Fruit fly (Drosophila melanogaster): Measurements from ENCODE around the gene CG12693.
A peak's percentile ranks its signal among the peaks of the same experiment; 100 is the strongest.

Gene CG12693

DNA sequence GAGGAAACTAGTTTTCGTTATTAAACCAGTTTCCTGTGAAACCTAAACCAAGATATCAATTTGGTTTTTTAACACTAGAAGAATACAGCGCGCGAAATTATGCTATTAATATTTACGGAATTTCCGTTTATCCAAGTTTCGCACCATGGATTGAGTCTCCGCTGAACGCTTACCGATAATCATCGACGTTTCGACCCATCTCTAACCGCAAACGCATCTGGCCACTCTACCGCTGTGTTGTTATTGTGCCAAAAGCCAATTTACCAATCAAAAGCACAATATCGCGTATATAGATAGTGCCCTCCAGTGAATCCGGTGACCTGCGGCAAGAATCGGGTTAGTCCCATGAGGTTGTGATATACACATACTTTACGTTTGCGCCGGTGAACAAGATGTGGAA lies 36.9 kb upstream of the CG12693 start, which contains the start of gene CG3626 (continued):
- no peak for TF ChIP-seq crc (GFP tag; optimal IDR thresholded peaks at IDR 0.05)
- no peak for TF ChIP-seq Rx (GFP tag; IDR thresholded peaks at IDR 0.05)
- TF ChIP-seq CG17359 (tag; optimal IDR thresholded peaks at IDR 0.05): no peak
- peak; percentile 45 for TF ChIP-seq maf-S (GFP tag; optimal IDR thresholded peaks at IDR 0.05)
- peak; percentile 0 for TF ChIP-seq Hsf (GFP tag; optimal IDR thresholded peaks at IDR 0.05)
- TF ChIP-seq CG9817 (tag; optimal IDR thresholded peaks at IDR 0.05): no peak
- TF ChIP-seq Vsx1 (GFP tag; optimal IDR thresholded peaks at IDR 0.05): peak; percentile 70
- TF ChIP-seq so (GFP tag; IDR thresholded peaks at IDR 0.05): no peak
- no peak for TF ChIP-seq CG4424 (GFP tag; optimal IDR thresholded peaks at IDR 0.05)
- TF ChIP-seq Hmx (GFP tag; optimal IDR thresholded peaks at IDR 0.05): no peak
- TF ChIP-seq pum (GFP tag; optimal IDR thresholded peaks at IDR 0.05): no peak
- no peak for TF ChIP-seq otp (GFP tag; IDR thresholded peaks at IDR 0.05)
- no peak for TF ChIP-seq HHEX (GFP tag; optimal IDR thresholded peaks at IDR 0.05)
- no peak for TF ChIP-seq CG12219 (GFP tag; optimal IDR thresholded peaks at IDR 0.05)
- TF ChIP-seq CG13624 (GFP tag; optimal IDR thresholded peaks at IDR 0.05): peak; percentile 41
- no peak for TF ChIP-seq CG11398 (GFP tag; optimal IDR thresholded peaks at IDR 0.05)
- no peak for TF ChIP-seq esg (GFP tag; conservative IDR thresholded peaks at IDR 0.05)
- TF ChIP-seq CG9437 (GFP tag; optimal IDR thresholded peaks at IDR 0.05): no peak
- TF ChIP-seq CG14050 (GFP tag; IDR thresholded peaks at IDR 0.05): no peak
- no peak for TF ChIP-seq pb (GFP tag; optimal IDR thresholded peaks at IDR 0.05)
- no peak for TF ChIP-seq Sox100B (GFP tag; optimal IDR thresholded peaks at IDR 0.05)
- no peak for TF ChIP-seq ab (GFP tag; optimal IDR thresholded peaks at IDR 0.05)
- no peak for TF ChIP-seq tio (GFP tag; optimal IDR thresholded peaks at IDR 0.05)
- TF ChIP-seq ase (GFP tag; IDR thresholded peaks at IDR 0.05): no peak
- TF ChIP-seq ssp (GFP tag; IDR thresholded peaks at IDR 0.05): no peak
- TF ChIP-seq ato (GFP tag; IDR thresholded peaks at IDR 0.05; ENCODE audit: partially characterized antibody): 0 out of 2 replicates have a peak, but pooled peaks have one; percentile 54
- peak; percentile 59 for TF ChIP-seq Nf-YB (GFP tag; optimal IDR thresholded peaks at IDR 0.05)
- TF ChIP-seq CG7963 (GFP tag; IDR thresholded peaks at IDR 0.05; ENCODE audit: partially characterized antibody): peak; percentile 59; the same call in 2 of the 3 replicates
- TF ChIP-seq CG10431 (GFP tag; optimal IDR thresholded peaks at IDR 0.05): no peak
- no peak for TF ChIP-seq lab (GFP tag; optimal IDR thresholded peaks at IDR 0.05)
- no peak for TF ChIP-seq TFAM (GFP tag; optimal IDR thresholded peaks at IDR 0.05)
- no peak; the same call in 1 of the 2 replicates for TF ChIP-seq Nf-YA (GFP tag; IDR thresholded peaks at IDR 0.05)
- no peak for TF ChIP-seq usp (GFP tag; optimal IDR thresholded peaks at IDR 0.05)
- TF ChIP-seq ham (GFP tag; IDR thresholded peaks at IDR 0.05): no peak
- no peak for TF ChIP-seq scrt (GFP tag; optimal IDR thresholded peaks at IDR 0.05)
- TF ChIP-seq kni (GFP tag; optimal IDR thresholded peaks at IDR 0.05): no peak
- no peak for TF ChIP-seq abd-A (tag; optimal IDR thresholded peaks at IDR 0.05)
- no peak for TF ChIP-seq Bdp1 (GFP tag; optimal IDR thresholded peaks at IDR 0.05)
- no peak for TF ChIP-seq CG9876 (GFP tag; optimal IDR thresholded peaks at IDR 0.05)
- peak; percentile 77 for TF ChIP-seq Aef1 (GFP tag; IDR thresholded peaks at IDR 0.05)
- TF ChIP-seq CG11723 (GFP tag; optimal IDR thresholded peaks at IDR 0.05): no peak
- TF ChIP-seq CG14710 (tag; optimal IDR thresholded peaks at IDR 0.05): peak; percentile 63
- peak; percentile 85 for TF ChIP-seq Nf-YC (tag; optimal IDR thresholded peaks at IDR 0.05)
- peak; percentile 12 for TF ChIP-seq Dad (GFP tag; optimal IDR thresholded peaks at IDR 0.05)
- peak; percentile 90 for TF ChIP-seq MBD-R2 (GFP tag; IDR thresholded peaks at IDR 0.05)
- no peak for TF ChIP-seq Hr51 (GFP tag; optimal IDR thresholded peaks at IDR 0.05)
- no peak for TF ChIP-seq CG13775 (GFP tag; optimal IDR thresholded peaks at IDR 0.05)
- no peak for TF ChIP-seq Taf1 (GFP tag; IDR thresholded peaks at IDR 0.05)
- no peak for TF ChIP-seq Usf (GFP tag; optimal IDR thresholded peaks at IDR 0.05)
- TF ChIP-seq HLHmδ (GFP tag; optimal IDR thresholded peaks at IDR 0.05): no peak
- TF ChIP-seq Med (GFP tag): peak; percentile 92
- no peak for TF ChIP-seq CG5953 (GFP tag; IDR thresholded peaks at IDR 0.05)
